Worm (Caenorhabditis elegans): ENCODE results near the gene C03H5.7.
A peak's percentile ranks its signal among the peaks of the same experiment; 100 is the strongest.

Gene C03H5.7

DNA sequence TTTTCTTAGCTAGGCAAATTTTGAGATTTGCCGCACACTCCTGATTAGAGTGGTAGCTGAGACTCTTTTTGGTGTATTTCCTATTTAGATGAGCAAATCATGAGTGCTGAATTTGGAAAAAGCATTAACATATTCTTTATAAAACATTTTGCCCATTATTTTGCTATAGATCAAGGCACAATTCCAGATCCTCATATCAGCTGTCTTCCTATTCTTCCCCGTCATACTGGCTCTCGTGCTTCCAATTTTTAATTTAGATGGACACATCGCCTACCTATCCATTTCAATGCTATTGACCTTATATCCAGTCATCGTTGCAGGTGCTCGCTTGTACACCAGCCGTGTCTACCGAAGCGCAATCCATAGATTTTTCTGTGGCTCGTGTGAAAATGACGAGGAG lies at the start of gene C03H5.7:
C03H5.7 (plus strand) TSS at position 301 of the 400 bp plus-strand sequence.
- no peak for TF ChIP-seq unc-62 (GFP tag; optimal IDR thresholded peaks at IDR 0.05)

DNA sequence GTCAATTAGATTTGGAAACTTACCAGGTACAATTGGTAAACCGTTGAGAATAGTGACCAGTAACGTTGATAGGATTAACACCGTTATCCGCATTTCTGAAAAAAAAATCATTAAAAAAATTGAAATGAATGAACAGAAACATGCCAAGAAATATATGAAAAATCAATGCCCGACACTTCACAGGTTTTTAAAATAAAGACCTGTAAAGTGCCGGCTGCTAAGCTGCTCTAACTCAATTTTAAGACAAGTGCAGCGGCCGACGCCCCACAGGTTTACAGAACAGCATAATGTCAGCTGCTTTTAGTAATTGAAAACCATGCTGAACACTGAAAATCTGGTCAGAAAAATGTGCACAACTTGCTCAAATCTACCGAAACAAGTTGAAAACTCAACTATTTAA lies 47.6 kb upstream of the C03H5.7 start, which contains the start of gene cbn-1:
cbn-1 (minus strand) TSS at position 101 of the 400 bp plus-strand sequence.
- TF ChIP-seq lin-11 (tag; optimal IDR thresholded peaks at IDR 0.05) (no peak), lsy-2 (tag; optimal IDR thresholded peaks at IDR 0.05) (no peak), ceh-82 (tag; optimal IDR thresholded peaks at IDR 0.05) (no peak), nhr-129 (tag; optimal IDR thresholded peaks at IDR 0.05) (no peak), nhr-12 (tag; optimal IDR thresholded peaks at IDR 0.05) (no peak), ZK546.5 (tag; optimal IDR thresholded peaks at IDR 0.05) (no peak), ceh-16 (tag; optimal IDR thresholded peaks at IDR 0.05) (no peak), alr-1 (tag; optimal IDR thresholded peaks at IDR 0.05) (no peak), unc-55 (GFP tag; optimal IDR thresholded peaks at IDR 0.05) (no peak), fos-1 (tag; optimal IDR thresholded peaks at IDR 0.05) (no peak), lin-39 (tag; optimal IDR thresholded peaks at IDR 0.05) (no peak), dmd-4 (tag; optimal IDR thresholded peaks at IDR 0.05) (no peak), nhr-21 (tag; optimal IDR thresholded peaks at IDR 0.05) (no peak), ama-1 (optimal IDR thresholded peaks at IDR 0.05) (no peak)

DNA sequence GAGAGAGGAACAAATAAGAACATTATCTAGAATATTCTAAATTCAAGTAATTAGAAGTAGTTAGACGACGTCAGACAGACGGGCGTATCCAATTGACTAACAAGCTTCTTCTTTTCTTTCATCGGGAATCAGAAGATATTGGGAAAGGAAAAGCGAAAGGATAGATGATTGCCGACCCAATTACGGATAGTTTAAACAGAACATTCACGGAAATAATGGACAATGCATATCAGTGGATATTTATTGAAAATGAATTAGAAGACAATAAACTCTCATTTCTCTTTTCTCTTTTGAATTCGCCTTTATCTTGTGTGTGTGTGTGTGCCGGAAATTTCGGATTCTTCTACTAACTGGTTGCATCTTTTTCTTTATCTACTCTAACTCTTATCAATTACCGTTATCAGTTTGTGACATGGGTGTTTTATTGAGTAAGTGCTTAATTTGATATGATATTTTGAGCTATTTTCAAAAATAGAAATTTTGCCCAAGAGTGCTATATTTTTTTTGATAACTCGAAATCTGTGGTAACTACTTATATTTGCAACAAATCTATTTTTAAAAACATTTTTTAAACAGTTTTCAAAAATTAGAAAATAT lies 46.1 kb upstream of the C03H5.7 start:
- no peak for TF ChIP-seq nhr-23 (tag; optimal IDR thresholded peaks at IDR 0.05)
- peak; percentile 18 for TF ChIP-seq fos-1 (tag; optimal IDR thresholded peaks at IDR 0.05)

DNA sequence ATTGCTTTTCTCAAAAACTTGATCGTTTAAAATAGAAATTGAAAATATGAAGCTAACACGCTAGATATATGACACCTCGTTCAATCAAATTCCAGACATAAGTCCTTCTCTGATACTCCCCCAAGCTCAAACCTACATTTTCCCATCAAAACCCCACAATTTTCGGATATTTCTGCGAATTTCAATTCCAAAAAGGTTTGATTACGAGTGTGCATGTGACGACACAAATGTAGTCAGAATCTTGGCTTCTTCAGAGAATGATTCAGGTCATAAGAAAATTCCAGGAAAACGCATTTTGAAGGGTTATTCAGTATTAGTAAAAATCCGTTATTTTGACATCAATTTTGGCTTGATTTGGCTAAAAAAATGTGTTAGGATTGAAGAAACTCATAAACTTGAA lies 45.2 kb upstream of the C03H5.7 start:
- TF ChIP-seq nhr-21 (tag; optimal IDR thresholded peaks at IDR 0.05): peak; percentile 23
- TF ChIP-seq nhr-12 (tag; optimal IDR thresholded peaks at IDR 0.05): no peak

DNA sequence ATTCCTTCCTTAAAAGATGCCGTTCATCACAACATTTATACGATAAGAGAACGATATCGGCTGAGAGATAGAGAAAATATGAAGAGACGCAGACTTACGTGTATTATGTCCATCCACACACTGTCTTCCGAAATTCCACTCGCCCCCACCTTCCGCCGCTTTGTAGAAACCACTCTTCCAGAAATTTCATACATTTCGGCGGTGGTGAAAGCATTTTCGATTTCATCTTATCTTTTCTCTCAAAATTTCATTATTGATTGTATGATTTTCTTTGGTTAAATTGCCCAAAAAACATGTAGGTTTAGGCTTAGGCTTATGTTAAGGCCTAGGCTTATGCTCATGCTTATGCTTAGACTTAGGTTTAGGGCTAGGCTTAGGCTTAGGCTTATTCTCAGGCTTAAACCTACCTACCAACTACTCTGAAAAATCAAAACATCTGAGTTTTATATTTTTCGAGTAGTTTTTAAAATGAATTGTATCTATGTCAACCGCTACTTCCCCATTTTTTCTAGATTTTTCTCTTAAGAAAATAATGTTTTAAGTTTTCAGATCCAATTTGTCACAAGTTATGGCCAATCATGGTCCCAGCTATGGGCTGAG lies 42.7 kb upstream of the C03H5.7 start, which contains the start of gene cpn-2:
cpn-2 (plus strand) TSS at position 550 of the 600 bp plus-strand sequence.
- no peak for TF ChIP-seq sem-4 (tag; optimal IDR thresholded peaks at IDR 0.05)
- no peak for TF ChIP-seq unc-39 (tag; optimal IDR thresholded peaks at IDR 0.05)
- TF ChIP-seq nhr-10 (tag; optimal IDR thresholded peaks at IDR 0.05): no peak

DNA sequence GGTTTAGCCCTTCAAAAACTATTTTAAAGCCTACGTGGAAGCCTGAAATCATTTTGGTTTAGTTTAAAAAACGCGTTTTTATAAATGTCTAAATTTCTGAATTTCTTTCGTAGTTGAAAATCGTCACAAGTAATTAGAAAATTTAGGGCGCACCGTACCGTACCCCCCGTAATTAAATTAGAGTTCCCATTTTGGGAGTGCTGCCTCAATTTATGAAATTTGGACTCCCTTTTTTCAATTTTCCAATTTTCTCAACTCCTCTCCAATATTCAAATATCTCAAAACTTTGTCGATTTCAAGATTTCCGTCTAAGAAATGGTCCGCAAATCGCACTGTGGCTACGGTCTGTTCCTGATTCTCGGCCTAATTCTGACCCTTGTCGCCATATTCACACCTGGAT lies 39.8 kb upstream of the C03H5.7 start, which contains the start of gene clc-31:
clc-31 (plus strand) TSS at position 301 of the 400 bp plus-strand sequence.
- TF ChIP-seq ZK546.5 (tag; optimal IDR thresholded peaks at IDR 0.05) (no peak), gmeb-1 (tag; optimal IDR thresholded peaks at IDR 0.05) (no peak), nhr-237 (tag; optimal IDR thresholded peaks at IDR 0.05) (no peak), fos-1 (tag; optimal IDR thresholded peaks at IDR 0.05) (no peak), sma-9 (GFP tag; optimal IDR thresholded peaks at IDR 0.05) (no peak), sma-9 (tag; optimal IDR thresholded peaks at IDR 0.05) (no peak), peb-1 (tag; optimal IDR thresholded peaks at IDR 0.05) (no peak), sma-3 (GFP tag; optimal IDR thresholded peaks at IDR 0.05) (no peak), dmd-4 (tag; optimal IDR thresholded peaks at IDR 0.05) (no peak), lin-11 (tag; optimal IDR thresholded peaks at IDR 0.05) (no peak), nhr-23 (tag; optimal IDR thresholded peaks at IDR 0.05) (no peak), sem-4 (tag; optimal IDR thresholded peaks at IDR 0.05) (no peak)

DNA sequence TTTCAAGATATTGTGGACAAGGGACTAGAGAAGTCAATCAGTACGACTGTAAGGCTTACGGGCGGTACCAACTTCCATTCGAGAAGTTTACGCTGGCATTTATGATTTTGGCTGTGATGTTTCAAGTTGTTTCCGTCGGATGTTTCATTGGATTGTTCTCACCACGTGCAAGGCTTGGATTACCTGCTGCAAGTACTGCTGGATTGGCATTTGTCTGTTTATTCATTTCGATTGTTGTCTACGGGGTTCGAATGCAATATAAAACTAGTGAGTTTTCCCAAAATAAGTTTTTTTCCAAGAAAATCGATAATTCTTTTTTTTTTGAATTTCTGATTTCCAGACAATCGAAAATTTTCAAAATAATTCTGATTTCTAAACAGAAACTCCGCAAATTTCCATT lies 39.3 kb upstream of the C03H5.7 start:
- TF ChIP-seq Y55F3AM.14 (GFP tag; optimal IDR thresholded peaks at IDR 0.05) (no peak), ceh-16 (tag; optimal IDR thresholded peaks at IDR 0.05) (no peak), mbf-1 (tag; optimal IDR thresholded peaks at IDR 0.05) (no peak), gmeb-1 (tag; optimal IDR thresholded peaks at IDR 0.05) (no peak), elt-3 (tag; optimal IDR thresholded peaks at IDR 0.05) (no peak), nhr-11 (tag; optimal IDR thresholded peaks at IDR 0.05) (no peak), nhr-237 (tag; optimal IDR thresholded peaks at IDR 0.05) (no peak), F13H6.1 (tag; optimal IDR thresholded peaks at IDR 0.05) (no peak), R02D3.7 (tag; optimal IDR thresholded peaks at IDR 0.05) (no peak)
